Worm (Caenorhabditis elegans): Measurements from ENCODE around the gene msp-53.

ce11 chrIV:5055964-5056588 is 8.8 kb downstream of the msp-53 start, which contains the start of gene msp-55:
- TF ChIP-seq flt-1 (GFP tag; IDR thresholded peaks at IDR 0.05) (no peak), T22C8.4 (GFP tag; IDR thresholded peaks at IDR 0.05) (no peak), klf-2 (GFP tag; conservative IDR thresholded peaks at IDR 0.05) (no peak), ztf-29 (GFP tag; IDR thresholded peaks at IDR 0.05) (no peak), med-1 (GFP tag; optimal IDR thresholded peaks at IDR 0.05; ENCODE audit: insufficient read depth) (no peak), ref-1 (GFP tag; conservative IDR thresholded peaks at IDR 0.05) (no peak), cog-1 (tag; optimal IDR thresholded peaks at IDR 0.05) (no peak)

All from whole organism, midembryonic.